Worm (Caenorhabditis elegans): Measurements from ENCODE around the gene rilp-1.

rilp-1 gene

ce11 chrIII:3635844-3636243 is at the start of gene rilp-1:
Gene rilp-1, plus strand, starts transcription at chrIII:3636144.
- no peak for TF ChIP-seq ceh-82 (tag; optimal IDR thresholded peaks at IDR 0.05)

- TF ChIP-seq F13H6.1 (tag; optimal IDR thresholded peaks at IDR 0.05) (no peak), egl-27 (tag; optimal IDR thresholded peaks at IDR 0.05) (no peak), ama-1 (optimal IDR thresholded peaks at IDR 0.05) (no peak), dmd-4 (tag; optimal IDR thresholded peaks at IDR 0.05) (no peak), peb-1 (tag; optimal IDR thresholded peaks at IDR 0.05) (no peak), mdl-1 (tag; optimal IDR thresholded peaks at IDR 0.05) (no peak)
Measured at ce11 chrIII:3588183-3588582, 47.8 kb upstream of the rilp-1 start.

- TF ChIP-seq snpc-4 (tag; optimal IDR thresholded peaks at IDR 0.05) (no peak), C34F6.9 (tag; optimal IDR thresholded peaks at IDR 0.05) (peak; percentile 11), unc-55 (GFP tag; optimal IDR thresholded peaks at IDR 0.05) (no peak), peb-1 (tag; optimal IDR thresholded peaks at IDR 0.05) (no peak), nhr-11 (tag; optimal IDR thresholded peaks at IDR 0.05) (no peak), lsy-2 (tag; optimal IDR thresholded peaks at IDR 0.05) (no peak)
Measured at ce11 chrIII:3590365-3590764, 45.6 kb upstream of the rilp-1 start, which contains the start of gene ptp-1. Gene ptp-1, plus strand, starts transcription at chrIII:3590722.

ce11 chrIII:3594681-3595080 is 41.3 kb upstream of the rilp-1 start:
- TF ChIP-seq Y55F3AM.14 (GFP tag; optimal IDR thresholded peaks at IDR 0.05) (no peak), sma-3 (GFP tag; optimal IDR thresholded peaks at IDR 0.05) (no peak), mbf-1 (tag; optimal IDR thresholded peaks at IDR 0.05) (no peak), zag-1 (tag; optimal IDR thresholded peaks at IDR 0.05) (no peak), lin-39 (tag; optimal IDR thresholded peaks at IDR 0.05) (no peak), nhr-129 (tag; optimal IDR thresholded peaks at IDR 0.05) (no peak), nhr-6 (tag; optimal IDR thresholded peaks at IDR 0.05) (no peak)

- TF ChIP-seq C34F6.9 (tag; optimal IDR thresholded peaks at IDR 0.05) (peak; percentile 17), nhr-237 (tag; optimal IDR thresholded peaks at IDR 0.05) (no peak), snpc-4 (tag; optimal IDR thresholded peaks at IDR 0.05) (no peak), peb-1 (tag; optimal IDR thresholded peaks at IDR 0.05) (no peak), nhr-12 (tag; optimal IDR thresholded peaks at IDR 0.05) (no peak), ztf-11 (tag; optimal IDR thresholded peaks at IDR 0.05) (no peak), gmeb-1 (tag; optimal IDR thresholded peaks at IDR 0.05) (no peak), sma-9 (GFP tag; optimal IDR thresholded peaks at IDR 0.05) (peak; percentile 12), sma-9 (tag; optimal IDR thresholded peaks at IDR 0.05) (no peak), ama-1 (optimal IDR thresholded peaks at IDR 0.05) (no peak), mdl-1 (tag; optimal IDR thresholded peaks at IDR 0.05) (no peak), unc-62 (GFP tag; optimal IDR thresholded peaks at IDR 0.05) (no peak), lsy-2 (tag; optimal IDR thresholded peaks at IDR 0.05) (peak in 1 of 2 experiments; percentile 7), nhr-129 (tag; optimal IDR thresholded peaks at IDR 0.05) (peak; percentile 44), nhr-6 (tag; optimal IDR thresholded peaks at IDR 0.05) (no peak), sma-3 (GFP tag; optimal IDR thresholded peaks at IDR 0.05) (no peak), nhr-21 (tag; optimal IDR thresholded peaks at IDR 0.05) (no peak), crh-2 (tag; optimal IDR thresholded peaks at IDR 0.05) (no peak), egl-27 (tag; optimal IDR thresholded peaks at IDR 0.05) (no peak), dmd-4 (tag; optimal IDR thresholded peaks at IDR 0.05) (no peak), Y55F3AM.14 (GFP tag; optimal IDR thresholded peaks at IDR 0.05) (no peak), R02D3.7 (tag; optimal IDR thresholded peaks at IDR 0.05) (no peak), zag-1 (tag; optimal IDR thresholded peaks at IDR 0.05) (no peak), F13H6.1 (tag; optimal IDR thresholded peaks at IDR 0.05) (peak; percentile 24), aly-2 (tag; optimal IDR thresholded peaks at IDR 0.05) (no peak), mbf-1 (tag; optimal IDR thresholded peaks at IDR 0.05) (no peak), nhr-25 (tag; optimal IDR thresholded peaks at IDR 0.05) (no peak), ztf-4 (tag; optimal IDR thresholded peaks at IDR 0.05) (no peak)
Measured at ce11 chrIII:3601271-3601670, 34.7 kb upstream of the rilp-1 start.

ce11 chrIII:3605681-3606080 is 30.3 kb upstream of the rilp-1 start:
- peak; percentile 17 for TF ChIP-seq F13H6.1 (tag; optimal IDR thresholded peaks at IDR 0.05)
- TF ChIP-seq nhr-12 (tag; optimal IDR thresholded peaks at IDR 0.05): no peak

- TF ChIP-seq sma-3 (GFP tag; optimal IDR thresholded peaks at IDR 0.05) (no peak), nhr-129 (tag; optimal IDR thresholded peaks at IDR 0.05) (no peak), lin-13 (GFP tag; optimal IDR thresholded peaks at IDR 0.05) (no peak), lsy-2 (tag; optimal IDR thresholded peaks at IDR 0.05) (no peak), blmp-1 (tag; optimal IDR thresholded peaks at IDR 0.05; ENCODE audit: insufficient read depth) (no peak), aly-2 (tag; optimal IDR thresholded peaks at IDR 0.05) (no peak), dmd-4 (tag; optimal IDR thresholded peaks at IDR 0.05) (no peak), nhr-21 (tag; optimal IDR thresholded peaks at IDR 0.05) (no peak), R02D3.7 (tag; optimal IDR thresholded peaks at IDR 0.05) (no peak), ama-1 (optimal IDR thresholded peaks at IDR 0.05) (no peak), sma-9 (GFP tag; optimal IDR thresholded peaks at IDR 0.05) (no peak), sma-9 (tag; optimal IDR thresholded peaks at IDR 0.05) (no peak), ztf-4 (tag; optimal IDR thresholded peaks at IDR 0.05) (no peak), nhr-11 (tag; optimal IDR thresholded peaks at IDR 0.05) (no peak), nhr-77 (tag; optimal IDR thresholded peaks at IDR 0.05) (no peak), nhr-6 (tag; optimal IDR thresholded peaks at IDR 0.05) (no peak), mab-5 (tag; optimal IDR thresholded peaks at IDR 0.05) (no peak), elt-3 (tag; optimal IDR thresholded peaks at IDR 0.05) (no peak)
Measured at ce11 chrIII:3612387-3612786, 23.6 kb upstream of the rilp-1 start.

All from whole organism, L2 larva.